In the genomic region with DNA sequence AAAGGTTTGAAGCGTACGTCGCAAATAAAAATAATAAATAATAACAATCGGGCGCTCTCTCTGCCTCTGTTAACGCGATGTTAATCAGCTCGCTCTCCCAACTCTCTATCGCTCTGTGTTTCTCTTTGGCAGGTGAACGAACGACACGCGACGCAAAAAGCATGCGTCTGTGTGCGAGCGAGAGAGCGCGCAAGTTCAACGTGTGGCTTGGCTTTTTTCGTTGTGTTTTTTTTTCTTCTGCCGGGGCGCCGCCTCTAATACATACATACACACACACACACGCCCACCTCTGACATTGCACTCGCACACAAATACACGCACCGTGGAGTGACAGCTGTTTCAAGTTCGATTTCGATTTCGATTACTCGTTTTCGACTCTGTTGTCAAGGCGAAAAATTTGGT, we compare ENCODE assay signal across 1 fruit fly cellular context.
TF ChIP-seq lines count a peak whose summit lies in the region.

No protein-coding gene starts in this region.

TF ChIP-seq in whole organism, embryonic, 481 proteins besides CTCF, POLR2A, EP300 and RAD21 (continued from another document and continues in another):
- TF ChIP-seq ap (GFP tag; IDR thresholded peaks at IDR 0.05; lab: Robert Waterston, UW) (no peak), CG17186 (GFP tag; optimal IDR thresholded peaks at IDR 0.05; lab: Kevin White, UChicago) (peak; percentile 56), Doc3 (GFP tag; IDR thresholded peaks at IDR 0.05; lab: Robert Waterston, UW; ENCODE audit: partially characterized antibody) (no peak), ftz-f1 (GFP tag; optimal IDR thresholded peaks at IDR 0.05; lab: Kevin White, UChicago) (no peak), CG7556 (GFP tag; optimal IDR thresholded peaks at IDR 0.05; lab: Kevin White, UChicago) (no peak), CG11456 (GFP tag; IDR thresholded peaks at IDR 0.05; lab: Robert Waterston, UW) (no peak), fru (optimal IDR thresholded peaks at IDR 0.05; lab: Kevin White, UChicago) (no peak), CG4617 (GFP tag; optimal IDR thresholded peaks at IDR 0.05; lab: Kevin White, UChicago; ENCODE audit: borderline replicate concordance) (no peak), CG13624 (GFP tag; optimal IDR thresholded peaks at IDR 0.05; lab: Kevin White, UChicago) (no peak), CHES-1-like (GFP tag; optimal IDR thresholded peaks at IDR 0.05; lab: Kevin White, UChicago) (peak; percentile 42), CG42726 (GFP tag; IDR thresholded peaks at IDR 0.05; lab: Robert Waterston, UW; ENCODE audit: partially characterized antibody) (no peak), Jarid2 (GFP tag; optimal IDR thresholded peaks at IDR 0.05; lab: Kevin White, UChicago) (no peak), Dref (GFP tag; IDR thresholded peaks at IDR 0.05; lab: Robert Waterston, UW) (peak; percentile 42), ato (GFP tag; IDR thresholded peaks at IDR 0.05; lab: Robert Waterston, UW; ENCODE audit: partially characterized antibody) (no peak), Myb (GFP tag; optimal IDR thresholded peaks at IDR 0.05; lab: Kevin White, UChicago) (no peak), btn (GFP tag; optimal IDR thresholded peaks at IDR 0.05; lab: Kevin White, UChicago) (no peak), bigmax (GFP tag; optimal IDR thresholded peaks at IDR 0.05; lab: Kevin White, UChicago) (peak; percentile 10), Lpt (GFP tag; optimal IDR thresholded peaks at IDR 0.05; lab: Kevin White, UChicago) (no peak), NK7.1 (GFP tag; optimal IDR thresholded peaks at IDR 0.05; lab: Kevin White, UChicago) (no peak), CG1603 (tag; optimal IDR thresholded peaks at IDR 0.05; lab: Kevin White, UChicago) (no peak), Trl (optimal IDR thresholded peaks at IDR 0.05; lab: Kevin White, UChicago) (peak; percentile 86 to 91), Trl (GFP tag; optimal IDR thresholded peaks at IDR 0.05; lab: Kevin White, UChicago) (no peak), nom (GFP tag; optimal IDR thresholded peaks at IDR 0.05; lab: Kevin White, UChicago) (peak; percentile 67), dmrt99B (tag; optimal IDR thresholded peaks at IDR 0.05; lab: Kevin White, UChicago) (no peak), vvl (GFP tag; IDR thresholded peaks at IDR 0.05; lab: Robert Waterston, UW) (no peak), dpn (GFP tag; optimal IDR thresholded peaks at IDR 0.05; lab: Kevin White, UChicago) (no peak), Ptx1 (GFP tag; IDR thresholded peaks at IDR 0.05; lab: Robert Waterston, UW) (no peak), YL-1 (GFP tag; optimal IDR thresholded peaks at IDR 0.05; lab: Kevin White, UChicago) (peak; percentile 2), HLHmδ (GFP tag; optimal IDR thresholded peaks at IDR 0.05; lab: Kevin White, UChicago) (no peak), CG17328 (GFP tag; IDR thresholded peaks at IDR 0.05; lab: Robert Waterston, UW) (no peak), dan (GFP tag; IDR thresholded peaks at IDR 0.05; lab: Robert Waterston, UW) (no peak), CG14667 (GFP tag; IDR thresholded peaks at IDR 0.05; lab: Robert Waterston, UW) (no peak), lmd (GFP tag; IDR thresholded peaks at IDR 0.05; lab: Robert Waterston, UW) (no peak), CG3407 (GFP tag; optimal IDR thresholded peaks at IDR 0.05; lab: Kevin White, UChicago) (no peak), danr (GFP tag; IDR thresholded peaks at IDR 0.05; lab: Robert Waterston, UW) (no peak), CG13424 (tag; optimal IDR thresholded peaks at IDR 0.05; lab: Kevin White, UChicago) (no peak), Hr78 (GFP tag; optimal IDR thresholded peaks at IDR 0.05; lab: Kevin White, UChicago) (peak in 1 of 2 experiments; percentile 85), CG3726 (GFP tag; IDR thresholded peaks at IDR 0.05; lab: Robert Waterston, UW) (no peak), Ada2b (GFP tag; IDR thresholded peaks at IDR 0.05; lab: Robert Waterston, UW) (no peak), Kr (GFP tag; optimal IDR thresholded peaks at IDR 0.05; lab: Kevin White, UChicago) (no peak), CG11560 (tag; IDR thresholded peaks at IDR 0.05; lab: Robert Waterston, UW) (no peak), hkb (optimal IDR thresholded peaks at IDR 0.05; lab: Kevin White, UChicago) (no peak), hkb (GFP tag; IDR thresholded peaks at IDR 0.05; lab: Robert Waterston, UW) (no peak), gem (tag; optimal IDR thresholded peaks at IDR 0.05; lab: Kevin White, UChicago) (no peak), Aef1 (GFP tag; IDR thresholded peaks at IDR 0.05; lab: Robert Waterston, UW) (no peak), fu2 (GFP tag; optimal IDR thresholded peaks at IDR 0.05; lab: Kevin White, UChicago) (no peak), CG8281 (tag; optimal IDR thresholded peaks at IDR 0.05; lab: Kevin White, UChicago) (no peak), sna (GFP tag; IDR thresholded peaks at IDR 0.05; lab: Robert Waterston, UW; ENCODE audit: partially characterized antibody) (0 out of 2 replicates have a peak, but pooled peaks have one; percentile 33), gfzf (GFP tag; optimal IDR thresholded peaks at IDR 0.05; lab: Kevin White, UChicago) (no peak), br (optimal IDR thresholded peaks at IDR 0.05; lab: Kevin White, UChicago) (no peak), CG6254 (GFP tag; optimal IDR thresholded peaks at IDR 0.05; lab: Kevin White, UChicago) (no peak), HmgD (GFP tag; optimal IDR thresholded peaks at IDR 0.05; lab: Kevin White, UChicago) (no peak), CG34422 (GFP tag; IDR thresholded peaks at IDR 0.05; lab: Robert Waterston, UW) (no peak), CG1832 (GFP tag; optimal IDR thresholded peaks at IDR 0.05; lab: Kevin White, UChicago) (peak; percentile 34), peb (GFP tag; IDR thresholded peaks at IDR 0.05; lab: Robert Waterston, UW) (no peak), gcm2 (GFP tag; optimal IDR thresholded peaks at IDR 0.05; lab: Kevin White, UChicago) (no peak), Awh (GFP tag; IDR thresholded peaks at IDR 0.05; lab: Robert Waterston, UW) (no peak), CG8359 (GFP tag; optimal IDR thresholded peaks at IDR 0.05; lab: Kevin White, UChicago; ENCODE audit: borderline replicate concordance) (no peak), unpg (GFP tag; optimal IDR thresholded peaks at IDR 0.05; lab: Kevin White, UChicago) (no peak), ind (GFP tag; optimal IDR thresholded peaks at IDR 0.05; lab: Kevin White, UChicago) (no peak), CG7271 (tag; optimal IDR thresholded peaks at IDR 0.05; lab: Kevin White, UChicago) (no peak), gsb-n (tag; optimal IDR thresholded peaks at IDR 0.05; lab: Kevin White, UChicago) (no peak), Fer3 (tag; optimal IDR thresholded peaks at IDR 0.05; lab: Kevin White, UChicago) (no peak), repo (GFP tag; optimal IDR thresholded peaks at IDR 0.05; lab: Kevin White, UChicago) (no peak), lab (GFP tag; optimal IDR thresholded peaks at IDR 0.05; lab: Kevin White, UChicago) (no peak), Mrtf (GFP tag; IDR thresholded peaks at IDR 0.05; lab: Robert Waterston, UW) (no peak), CG7372 (GFP tag; IDR thresholded peaks at IDR 0.05; lab: Robert Waterston, UW) (no peak), lbe (GFP tag; optimal IDR thresholded peaks at IDR 0.05; lab: Kevin White, UChicago) (peak; percentile 33), sqz (GFP tag; optimal IDR thresholded peaks at IDR 0.05; lab: Kevin White, UChicago) (peak; percentile 97), shn (GFP tag; optimal IDR thresholded peaks at IDR 0.05; lab: Kevin White, UChicago) (no peak), cg (GFP tag; optimal IDR thresholded peaks at IDR 0.05; lab: Kevin White, UChicago) (peak; percentile 91), CG30403 (GFP tag; optimal IDR thresholded peaks at IDR 0.05; lab: Kevin White, UChicago) (no peak), CG34224 (GFP tag; IDR thresholded peaks at IDR 0.05; lab: Robert Waterston, UW; ENCODE audit: partially characterized antibody) (0 out of 3 replicates have a peak, but pooled peaks have one; percentile 14), D19B (GFP tag; optimal IDR thresholded peaks at IDR 0.05; lab: Kevin White, UChicago) (no peak), ab (GFP tag; optimal IDR thresholded peaks at IDR 0.05; lab: Kevin White, UChicago) (no peak), jigr1 (GFP tag; IDR thresholded peaks at IDR 0.05; lab: Robert Waterston, UW) (no peak), Sox102F (GFP tag; optimal IDR thresholded peaks at IDR 0.05; lab: Kevin White, UChicago) (no peak), grn (GFP tag; optimal IDR thresholded peaks at IDR 0.05; lab: Kevin White, UChicago) (no peak), H2.0 (GFP tag; IDR thresholded peaks at IDR 0.05; lab: Robert Waterston, UW) (no peak), CG34376 (GFP tag; optimal IDR thresholded peaks at IDR 0.05; lab: Kevin White, UChicago) (no peak), Blimp-1 (GFP tag; optimal IDR thresholded peaks at IDR 0.05; lab: Kevin White, UChicago) (peak; percentile 8), CG32767 (GFP tag; IDR thresholded peaks at IDR 0.05; lab: Robert Waterston, UW) (peak; percentile 45; the same call in 1 of the 2 replicates), Ets97D (GFP tag; optimal IDR thresholded peaks at IDR 0.05; lab: Kevin White, UChicago) (no peak), CG5953 (GFP tag; IDR thresholded peaks at IDR 0.05; lab: Robert Waterston, UW) (no peak), CG9727 (GFP tag; optimal IDR thresholded peaks at IDR 0.05; lab: Kevin White, UChicago) (peak; percentile 25), croc (GFP tag; conservative IDR thresholded peaks at IDR 0.05; lab: Robert Waterston, UW) (no peak), amos (GFP tag; IDR thresholded peaks at IDR 0.05; lab: Robert Waterston, UW; ENCODE audit: partially characterized antibody) (no peak), Antp (GFP tag; optimal IDR thresholded peaks at IDR 0.05; lab: Kevin White, UChicago) (no peak), CG13775 (GFP tag; optimal IDR thresholded peaks at IDR 0.05; lab: Kevin White, UChicago) (no peak), ranshi (GFP tag; IDR thresholded peaks at IDR 0.05; lab: Robert Waterston, UW) (no peak), usp (GFP tag; optimal IDR thresholded peaks at IDR 0.05; lab: Kevin White, UChicago) (no peak), Hmx (GFP tag; optimal IDR thresholded peaks at IDR 0.05; lab: Kevin White, UChicago) (no peak), ase (GFP tag; IDR thresholded peaks at IDR 0.05; lab: Robert Waterston, UW) (no peak), CG4707 (GFP tag; optimal IDR thresholded peaks at IDR 0.05; lab: Kevin White, UChicago) (no peak), CG9932 (GFP tag; IDR thresholded peaks at IDR 0.05; lab: Robert Waterston, UW) (no peak), Dll (GFP tag; IDR thresholded peaks at IDR 0.05; lab: Robert Waterston, UW; ENCODE audit: partially characterized antibody) (peak; percentile 10; the same call in 1 of the 4 replicates), ara (GFP tag; IDR thresholded peaks at IDR 0.05; lab: Robert Waterston, UW) (no peak), CG8944 (GFP tag; optimal IDR thresholded peaks at IDR 0.05; lab: Kevin White, UChicago) (no peak), Ets65A (GFP tag; lab: Kevin White, UChicago) (no peak), Nf-YB (GFP tag; optimal IDR thresholded peaks at IDR 0.05; lab: Kevin White, UChicago) (no peak), CG4404 (GFP tag; IDR thresholded peaks at IDR 0.05; lab: Robert Waterston, UW) (no peak), Dad (GFP tag; optimal IDR thresholded peaks at IDR 0.05; lab: Kevin White, UChicago) (no peak), CG3065 (GFP tag; optimal IDR thresholded peaks at IDR 0.05; lab: Kevin White, UChicago) (no peak), Side (GFP tag; optimal IDR thresholded peaks at IDR 0.05; lab: Kevin White, UChicago) (no peak), Opbp (GFP tag; IDR thresholded peaks at IDR 0.05; lab: Robert Waterston, UW; ENCODE audit: partially characterized antibody) (no peak), dmrt11E (tag; optimal IDR thresholded peaks at IDR 0.05; lab: Kevin White, UChicago) (no peak), HHEX (GFP tag; optimal IDR thresholded peaks at IDR 0.05; lab: Kevin White, UChicago) (no peak), en (GFP tag; optimal IDR thresholded peaks at IDR 0.05; lab: Kevin White, UChicago) (no peak), BtbVII (GFP tag; optimal IDR thresholded peaks at IDR 0.05; lab: Kevin White, UChicago) (no peak), TFAM (GFP tag; optimal IDR thresholded peaks at IDR 0.05; lab: Kevin White, UChicago) (no peak), caup (GFP tag; optimal IDR thresholded peaks at IDR 0.05; lab: Kevin White, UChicago; ENCODE audit: severe bottlenecking) (no peak), zf30C (GFP tag; optimal IDR thresholded peaks at IDR 0.05; lab: Kevin White, UChicago) (no peak), D19A (tag; optimal IDR thresholded peaks at IDR 0.05; lab: Kevin White, UChicago) (no peak), CG3838 (GFP tag; optimal IDR thresholded peaks at IDR 0.05; lab: Kevin White, UChicago) (no peak), gcm (GFP tag; optimal IDR thresholded peaks at IDR 0.05; lab: Kevin White, UChicago) (no peak), CG32532 (GFP tag; IDR thresholded peaks at IDR 0.05; lab: Robert Waterston, UW) (peak; percentile 41; the same call in 1 of the 2 replicates), exex (tag; optimal IDR thresholded peaks at IDR 0.05; lab: Kevin White, UChicago) (no peak), CG10979 (tag; optimal IDR thresholded peaks at IDR 0.05; lab: Kevin White, UChicago) (no peak), Hmr (GFP tag; optimal IDR thresholded peaks at IDR 0.05; lab: Kevin White, UChicago) (no peak), tgo (GFP tag; IDR thresholded peaks at IDR 0.05; lab: Robert Waterston, UW) (no peak), CG4282 (GFP tag; optimal IDR thresholded peaks at IDR 0.05; lab: Kevin White, UChicago) (no peak), CG14710 (tag; optimal IDR thresholded peaks at IDR 0.05; lab: Kevin White, UChicago) (no peak), CG12299 (tag; optimal IDR thresholded peaks at IDR 0.05; lab: Kevin White, UChicago) (no peak), slp2 (GFP tag; optimal IDR thresholded peaks at IDR 0.05; lab: Kevin White, UChicago) (no peak), BEAF-32 (GFP tag; optimal IDR thresholded peaks at IDR 0.05; lab: Kevin White, UChicago) (no peak), org-1 (GFP tag; optimal IDR thresholded peaks at IDR 0.05; lab: Kevin White, UChicago) (no peak), CG6683 (GFP tag; optimal IDR thresholded peaks at IDR 0.05; lab: Kevin White, UChicago) (no peak), Nf-YC (tag; optimal IDR thresholded peaks at IDR 0.05; lab: Kevin White, UChicago) (no peak), NC2α (GFP tag; optimal IDR thresholded peaks at IDR 0.05; lab: Kevin White, UChicago) (no peak), CG4730 (GFP tag; IDR thresholded peaks at IDR 0.05; lab: Robert Waterston, UW) (no peak), CG4328 (GFP tag; optimal IDR thresholded peaks at IDR 0.05; lab: Kevin White, UChicago) (no peak), CG17829 (tag; optimal IDR thresholded peaks at IDR 0.05; lab: Kevin White, UChicago) (no peak), CG1647 (GFP tag; optimal IDR thresholded peaks at IDR 0.05; lab: Kevin White, UChicago) (no peak)
